Worm (Caenorhabditis elegans): ENCODE data around the gene nape-1.

Gene nape-1

ce11 chrIV:3764012-3764549 lies 23.4 kb upstream of the nape-1 start:
- TF ChIP-seq madf-10 (tag; optimal IDR thresholded peaks at IDR 0.05) = no peak
- TF ChIP-seq lin-54 (GFP tag; optimal IDR thresholded peaks at IDR 0.05) = no peak
- TF ChIP-seq Y95B8A.8 (GFP tag; IDR thresholded peaks at IDR 0.05) = no peak
- no peak for TF ChIP-seq attf-5 (GFP tag; optimal IDR thresholded peaks at IDR 0.05)
- TF ChIP-seq lin-26 (GFP tag; IDR thresholded peaks at IDR 0.05) = no peak
- TF ChIP-seq nfya-2 (GFP tag; IDR thresholded peaks at IDR 0.05) = no peak
- no peak for TF ChIP-seq hrde-1 (tag; optimal IDR thresholded peaks at IDR 0.05; ENCODE audit: borderline replicate concordance)
- TF ChIP-seq bed-2 (GFP tag; IDR thresholded peaks at IDR 0.05) = no peak
- TF ChIP-seq lir-1 (GFP tag; conservative IDR thresholded peaks at IDR 0.05) = no peak
- TF ChIP-seq snpc-4 (GFP tag; optimal IDR thresholded peaks at IDR 0.05) = no peak
- TF ChIP-seq snpc-4 (tag; optimal IDR thresholded peaks at IDR 0.05) = no peak
- TF ChIP-seq ceh-40 (GFP tag; IDR thresholded peaks at IDR 0.05) = no peak
- no peak for TF ChIP-seq lag-1 (GFP tag; IDR thresholded peaks at IDR 0.05)
- TF ChIP-seq B0035.1 (tag; optimal IDR thresholded peaks at IDR 0.05) = no peak
- no peak for TF ChIP-seq dox-1 (GFP tag; IDR thresholded peaks at IDR 0.05)
- TF ChIP-seq Y67H2A.10 (GFP tag; conservative IDR thresholded peaks at IDR 0.05) = no peak
- TF ChIP-seq mcd-1 (GFP tag; IDR thresholded peaks at IDR 0.05) = no peak
- no peak for TF ChIP-seq Y53G8AR.9 (GFP tag; conservative IDR thresholded peaks at IDR 0.05)
- no peak for TF ChIP-seq hsf-1 (GFP tag; IDR thresholded peaks at IDR 0.05)
- TF ChIP-seq ztf-18 (tag; optimal IDR thresholded peaks at IDR 0.05) = no peak

ce11 chrIV:3759823-3760222 lies 19.1 kb upstream of the nape-1 start:
- TF ChIP-seq hlh-12 (tag; optimal IDR thresholded peaks at IDR 0.05) = no peak
- TF ChIP-seq egl-44 (GFP tag; IDR thresholded peaks at IDR 0.05) = no peak
- no peak for TF ChIP-seq mcd-1 (GFP tag; IDR thresholded peaks at IDR 0.05)
- TF ChIP-seq cebp-1 (GFP tag; IDR thresholded peaks at IDR 0.05) = no peak
- TF ChIP-seq cebp-1 (tag; optimal IDR thresholded peaks at IDR 0.05) = no peak
- TF ChIP-seq bed-1 (GFP tag; IDR thresholded peaks at IDR 0.05) = no peak
- TF ChIP-seq rcor-1 (GFP tag; IDR thresholded peaks at IDR 0.05) = no peak
- no peak for TF ChIP-seq nfyb-1 (GFP tag; IDR thresholded peaks at IDR 0.05)
- no peak for TF ChIP-seq snpc-1.3 (tag; optimal IDR thresholded peaks at IDR 0.05; ENCODE audit: insufficient read depth)
- no peak for TF ChIP-seq xnd-1 (tag; optimal IDR thresholded peaks at IDR 0.05)
- TF ChIP-seq lin-26 (GFP tag; IDR thresholded peaks at IDR 0.05) = no peak; the same call in 1 of the 2 replicates
- no peak for TF ChIP-seq C17E4.6 (GFP tag; IDR thresholded peaks at IDR 0.05)
- TF ChIP-seq sdz-38 (tag; optimal IDR thresholded peaks at IDR 0.05) = no peak
- no peak for TF ChIP-seq bed-2 (GFP tag; IDR thresholded peaks at IDR 0.05)
- no peak for TF ChIP-seq F52B5.7 (tag; optimal IDR thresholded peaks at IDR 0.05)
- no peak for TF ChIP-seq chd-7 (tag; optimal IDR thresholded peaks at IDR 0.05)
- TF ChIP-seq ets-4 (GFP tag; optimal IDR thresholded peaks at IDR 0.05) = no peak
- TF ChIP-seq ztf-22 (GFP tag; optimal IDR thresholded peaks at IDR 0.05) = no peak

ce11 chrIV:3755921-3756320 lies 15.2 kb upstream of the nape-1 start, which contains the start of gene best-20:
TSS of gene best-20 (plus strand) at chrIV:3756221.
- TF ChIP-seq mes-4 (tag; optimal IDR thresholded peaks at IDR 0.05) (no peak), dpff-1 (tag; optimal IDR thresholded peaks at IDR 0.05) (no peak), F37B4.10 (GFP tag; IDR thresholded peaks at IDR 0.05) (no peak), F57C9.4 (tag; optimal IDR thresholded peaks at IDR 0.05) (no peak)
